Fruit fly (Drosophila melanogaster): ENCODE data around the gene tHMG2.
A peak's percentile ranks its signal among the peaks of the same experiment; 100 is the strongest.

Gene tHMG2

dm6 chr3R:22494523-22495309 is 2.0 kb downstream of the tHMG2 start (continued):
- TF ChIP-seq CG8319 (GFP tag; optimal IDR thresholded peaks at IDR 0.05) (peak; percentile 55), Eip75B (GFP tag; optimal IDR thresholded peaks at IDR 0.05) (peak; percentile 12), vri (GFP tag; optimal IDR thresholded peaks at IDR 0.05) (no peak), Sox15 (GFP tag; optimal IDR thresholded peaks at IDR 0.05) (no peak), Lpt (GFP tag; optimal IDR thresholded peaks at IDR 0.05) (no peak), fkh (GFP tag; optimal IDR thresholded peaks at IDR 0.05) (no peak), OdsH (GFP tag; optimal IDR thresholded peaks at IDR 0.05) (no peak)

- TF ChIP-seq CG15336 (GFP tag; IDR thresholded peaks at IDR 0.05) (no peak), CG32006 (GFP tag; optimal IDR thresholded peaks at IDR 0.05) (no peak), Sox14 (GFP tag; optimal IDR thresholded peaks at IDR 0.05) (no peak), fkh (GFP tag; optimal IDR thresholded peaks at IDR 0.05) (no peak), Smox (GFP tag; optimal IDR thresholded peaks at IDR 0.05) (no peak), CG3919 (GFP tag; optimal IDR thresholded peaks at IDR 0.05) (no peak), CG10669 (GFP tag; optimal IDR thresholded peaks at IDR 0.05) (no peak), acj6 (GFP tag; optimal IDR thresholded peaks at IDR 0.05) (no peak), salr (GFP tag; optimal IDR thresholded peaks at IDR 0.05) (no peak), CG31627 (GFP tag; optimal IDR thresholded peaks at IDR 0.05) (no peak), fd59A (GFP tag; optimal IDR thresholded peaks at IDR 0.05) (no peak), Met (GFP tag; optimal IDR thresholded peaks at IDR 0.05) (no peak), CG8632 (GFP tag; optimal IDR thresholded peaks at IDR 0.05) (no peak), achi (GFP tag; optimal IDR thresholded peaks at IDR 0.05) (no peak), dac (GFP tag; optimal IDR thresholded peaks at IDR 0.05) (no peak), CG11294 (GFP tag; IDR thresholded peaks at IDR 0.05) (no peak), CG4318 (GFP tag; optimal IDR thresholded peaks at IDR 0.05) (no peak), ss (GFP tag; optimal IDR thresholded peaks at IDR 0.05) (no peak)
Measured at dm6 chr3R:22497025-22497424, 4.3 kb downstream of the tHMG2 start, which contains the start of gene Octbeta1R. Gene Octbeta1R (plus strand): TSS chr3R:22497215.

dm6 chr3R:22503630-22504029 is 10.9 kb downstream of the tHMG2 start:
- no peak for TF ChIP-seq lz (GFP tag; optimal IDR thresholded peaks at IDR 0.05)
- TF ChIP-seq svp (GFP tag) = peak; percentile 15
- TF ChIP-seq CG6163 (GFP tag; IDR thresholded peaks at IDR 0.05) = no peak

dm6 chr3R:22515384-22515783 is 22.6 kb downstream of the tHMG2 start:
- TF ChIP-seq OdsH (GFP tag; optimal IDR thresholded peaks at IDR 0.05) (no peak), CG4318 (GFP tag; optimal IDR thresholded peaks at IDR 0.05) (no peak), pdm3 (GFP tag; optimal IDR thresholded peaks at IDR 0.05) (no peak), svp (GFP tag) (peak; percentile 48), CG32006 (GFP tag; optimal IDR thresholded peaks at IDR 0.05) (peak; percentile 17), CG6163 (GFP tag; IDR thresholded peaks at IDR 0.05) (peak; percentile 32; the same call in 2 of the 3 replicates), fkh (GFP tag; optimal IDR thresholded peaks at IDR 0.05) (no peak), Eip78C (GFP tag) (peak; percentile 60), CG3919 (GFP tag; optimal IDR thresholded peaks at IDR 0.05) (peak; percentile 1), dsx (GFP tag; optimal IDR thresholded peaks at IDR 0.05; ENCODE audit: poor library complexity, severe bottlenecking) (no peak)

- TF ChIP-seq fkh (GFP tag; optimal IDR thresholded peaks at IDR 0.05) (peak; percentile 95), lz (GFP tag; optimal IDR thresholded peaks at IDR 0.05) (no peak), Sox102F (GFP tag; optimal IDR thresholded peaks at IDR 0.05) (peak; percentile 15), vri (GFP tag; optimal IDR thresholded peaks at IDR 0.05) (peak; percentile 58), CG8319 (GFP tag; optimal IDR thresholded peaks at IDR 0.05) (no peak), CG6854 (GFP tag; optimal IDR thresholded peaks at IDR 0.05) (peak; percentile 15), OdsH (GFP tag; optimal IDR thresholded peaks at IDR 0.05) (no peak)
Measured at dm6 chr3R:22518285-22518684, 25.5 kb downstream of the tHMG2 start.

Measured in whole organism, prepupa.